Worm (Caenorhabditis elegans): ENCODE measurements around the gene wdr-20.

DNA sequence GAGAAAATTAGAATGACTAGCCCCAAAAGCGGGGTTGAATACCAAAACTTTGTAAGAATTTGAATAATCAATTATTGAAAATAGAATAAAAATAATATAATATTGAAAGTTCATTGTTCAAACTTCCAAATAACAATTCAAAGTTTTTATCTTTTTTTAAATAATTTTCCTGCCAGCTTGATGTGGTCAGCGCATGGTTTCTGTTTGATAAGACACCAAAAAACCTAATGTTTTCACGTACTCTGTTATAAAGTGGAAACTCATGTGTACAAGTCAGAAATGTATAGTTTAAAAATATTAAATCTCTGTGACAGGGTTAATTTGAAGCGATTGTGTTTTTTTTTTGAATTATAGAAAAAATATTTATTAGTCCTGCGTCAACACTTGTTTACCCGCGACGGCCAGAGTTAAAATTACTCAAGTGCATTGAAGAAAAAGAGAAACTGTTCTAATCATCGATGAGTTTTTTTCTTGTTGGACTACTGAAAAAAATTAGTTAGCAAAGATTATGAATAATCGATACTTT lies 29.1 kb downstream of the wdr-20 start, which contains the start of gene ugt-17:
- TF ChIP-seq nhr-77 (tag; optimal IDR thresholded peaks at IDR 0.05) = no peak
- TF ChIP-seq nhr-25 (tag; optimal IDR thresholded peaks at IDR 0.05) = no peak
- no peak for TF ChIP-seq nhr-237 (tag; optimal IDR thresholded peaks at IDR 0.05)
- TF ChIP-seq ceh-9 (tag; optimal IDR thresholded peaks at IDR 0.05) = no peak
- no peak for TF ChIP-seq lin-39 (tag; optimal IDR thresholded peaks at IDR 0.05)
- TF ChIP-seq nhr-28 (tag; optimal IDR thresholded peaks at IDR 0.05) = no peak
- no peak for TF ChIP-seq unc-62 (GFP tag; optimal IDR thresholded peaks at IDR 0.05)
- no peak for TF ChIP-seq egl-5 (tag; optimal IDR thresholded peaks at IDR 0.05)
- TF ChIP-seq R02D3.7 (tag; optimal IDR thresholded peaks at IDR 0.05) = no peak
